Fruit fly (Drosophila melanogaster) S2 (cell line): ENCODE results near the gene CtsL4.

ENCODE experiments used
- CG8478 ChIP-seq: fragments of >200 bp; optimal IDR thresholded peaks from 2 replicates; lab custom pipeline; 2018
- CTCF ChIP-seq, 2 experiments: fragments of >200 bp; optimal IDR thresholded peaks; 2 replicates each; lab custom pipeline; 2018

CtsL4 gene

DNA sequence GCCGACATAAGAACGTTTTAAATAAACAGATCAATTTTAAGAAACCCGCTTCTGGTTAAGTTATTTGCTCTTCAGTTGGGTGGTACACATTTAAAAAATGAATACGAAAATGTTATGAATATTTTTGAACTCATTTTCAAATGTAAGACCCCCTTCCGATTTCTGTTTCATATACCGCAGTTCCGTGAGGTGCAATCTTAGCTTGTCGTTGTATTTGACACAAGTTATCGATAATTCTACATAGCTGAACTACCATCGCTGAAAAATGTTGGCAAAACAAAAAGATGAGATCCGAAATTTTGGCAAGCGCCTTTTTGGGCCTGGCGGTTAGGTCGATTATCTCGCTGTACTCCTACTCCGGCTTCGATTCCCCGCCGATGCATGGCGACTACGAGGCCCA is 23.5 kb upstream of the CtsL4 start, which contains the start of gene gny:
TSS of gene gny (plus strand) at position 239 of the 400 bp plus-strand sequence.
- TF ChIP-seq CG8478 (lab: Kevin White, UChicago) (no peak), CTCF (optimal IDR thresholded peaks at IDR 0.05; lab: Kevin White, UChicago) (peak; percentile 12 to 32)

DNA sequence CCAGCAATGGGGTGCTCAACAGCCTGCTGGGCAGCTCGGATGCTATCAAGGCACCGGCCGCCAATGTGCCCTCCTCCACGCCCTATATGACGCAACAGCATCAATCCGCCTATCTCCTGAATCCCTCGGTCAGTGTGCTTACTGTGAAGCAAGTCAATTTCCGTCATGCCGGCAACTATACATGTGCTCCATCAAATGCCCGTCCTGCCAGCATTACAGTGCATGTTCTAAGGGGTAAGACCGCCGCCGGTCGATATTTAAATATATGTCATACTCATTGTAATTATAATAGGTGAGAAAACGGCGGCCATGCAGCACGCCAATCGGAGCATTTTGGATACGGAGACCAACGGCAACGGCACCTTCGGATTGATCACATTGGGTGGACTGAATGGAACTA is 22.2 kb upstream of the CtsL4 start:
- TF ChIP-seq CTCF (optimal IDR thresholded peaks at IDR 0.05; lab: Kevin White, UChicago) (no peak), CG8478 (lab: Kevin White, UChicago) (no peak)

DNA sequence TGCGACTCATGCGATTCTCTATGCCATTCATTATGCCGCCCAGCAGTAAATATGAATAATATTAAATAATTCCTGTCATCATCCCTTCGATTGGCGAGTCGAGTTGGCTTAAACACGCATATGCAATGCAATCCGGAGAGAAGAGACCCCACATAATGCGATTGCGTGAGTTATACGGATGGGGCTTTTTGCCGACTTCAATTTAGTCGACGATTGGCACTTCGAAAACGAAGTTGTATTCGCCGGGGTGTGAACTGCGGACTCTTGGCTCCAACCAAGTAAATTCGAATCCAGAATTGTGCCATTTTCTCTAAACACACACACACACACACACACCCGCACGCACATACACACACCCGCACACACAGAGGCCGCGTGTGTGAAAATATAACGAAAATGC is 19.9 kb upstream of the CtsL4 start:
- TF ChIP-seq CTCF (optimal IDR thresholded peaks at IDR 0.05; lab: Kevin White, UChicago) (no peak), CG8478 (lab: Kevin White, UChicago) (no peak)

DNA sequence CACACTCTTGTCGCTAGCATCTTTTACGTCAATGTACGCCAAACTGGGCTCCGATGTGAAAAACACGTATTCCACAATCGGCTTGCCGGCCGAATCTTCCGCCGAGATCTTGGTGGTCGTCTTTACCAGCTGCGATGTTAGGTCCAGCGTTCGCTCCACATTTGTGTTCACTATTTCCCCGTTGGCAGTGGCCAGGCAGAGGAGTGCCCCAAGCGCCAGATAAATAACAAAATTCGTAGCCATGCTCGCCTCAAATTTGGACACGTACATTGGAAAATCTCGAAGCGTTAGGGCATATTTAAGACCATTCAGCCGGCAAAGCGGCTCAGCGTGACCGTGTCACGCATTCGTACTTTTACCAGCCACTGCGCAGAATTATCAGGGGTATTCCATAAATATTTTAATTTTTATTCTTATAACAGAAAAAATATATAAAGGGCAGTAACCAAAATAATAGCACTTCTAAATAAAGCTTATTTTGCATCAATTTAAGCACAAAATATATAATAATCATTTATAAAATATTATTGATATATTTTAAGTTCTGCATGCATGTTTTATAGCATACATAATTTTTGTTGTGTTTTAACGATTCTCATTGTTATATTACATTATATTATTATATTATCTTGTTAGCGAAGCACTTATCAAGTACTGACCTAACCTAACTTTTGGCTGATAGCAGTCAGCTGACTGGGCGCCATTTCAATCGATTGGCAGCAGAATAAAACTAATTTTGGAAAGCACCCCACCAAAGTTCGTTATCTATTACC is 19.3 kb upstream of the CtsL4 start, which contains the start of the genes CG33303 and dpr19:
TSS of gene CG33303 (minus strand) at position 294 of the 773 bp plus-strand sequence.
TSS of gene dpr19 (plus strand) at position 705 of the 773 bp plus-strand sequence.
- TF ChIP-seq CTCF (optimal IDR thresholded peaks at IDR 0.05; lab: Kevin White, UChicago) (no peak), CG8478 (lab: Kevin White, UChicago) (no peak)

DNA sequence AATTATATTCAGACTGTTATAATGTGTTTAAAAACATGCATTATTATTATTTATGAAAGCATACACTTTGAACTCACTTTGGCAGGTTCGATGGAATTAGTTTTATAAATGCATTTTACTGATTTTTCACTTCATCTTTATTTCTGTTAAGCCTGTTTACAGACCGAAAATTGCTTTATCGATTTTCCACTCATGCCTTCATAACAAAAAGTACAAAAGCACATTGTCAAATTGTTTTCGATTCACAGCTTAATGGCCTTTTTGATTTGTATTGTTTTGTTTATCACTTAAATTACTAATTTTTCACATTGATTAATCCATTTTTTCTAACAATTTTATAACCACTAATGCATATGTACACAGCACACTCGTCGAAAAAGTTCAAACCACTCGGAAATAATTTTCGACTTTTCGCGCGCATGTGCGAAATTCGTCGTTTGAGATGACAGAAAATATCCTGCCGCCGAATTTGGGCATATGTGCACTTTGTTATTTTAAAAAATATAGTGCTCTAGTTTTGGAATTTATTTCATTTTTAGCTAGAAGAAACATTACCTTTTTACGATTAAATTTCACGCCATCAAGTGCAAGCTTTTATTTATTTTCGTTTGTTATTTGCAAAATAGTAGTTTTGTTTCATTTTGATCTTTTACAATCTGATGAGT is 17.3 kb upstream of the CtsL4 start, which contains the start of gene rho-5:
TSS of gene rho-5 (minus strand) at position 296 of the 665 bp plus-strand sequence.
- TF ChIP-seq CTCF (optimal IDR thresholded peaks at IDR 0.05; lab: Kevin White, UChicago): no peak
- TF ChIP-seq CG8478 (lab: Kevin White, UChicago): no peak

DNA sequence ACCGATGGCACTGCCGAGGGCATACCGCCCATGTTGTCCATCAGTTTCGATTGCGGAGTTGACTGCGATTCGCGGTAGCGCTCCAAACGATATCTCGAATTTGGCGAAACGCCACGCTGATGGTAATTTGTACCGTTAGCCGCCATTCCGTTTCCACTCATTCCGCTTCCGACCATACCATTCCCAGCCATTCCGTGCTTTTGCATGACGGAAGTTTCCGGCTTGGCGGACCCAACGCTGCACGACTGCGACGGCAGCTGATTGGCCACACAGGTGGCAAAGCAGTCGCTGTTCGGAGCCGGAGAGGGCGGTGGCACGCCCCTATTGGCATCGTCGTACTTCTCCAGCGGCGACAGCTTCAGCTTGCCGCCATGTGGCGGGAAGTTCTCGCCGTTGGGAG is 15.9 kb upstream of the CtsL4 start:
- no peak for TF ChIP-seq CG8478 (lab: Kevin White, UChicago)
- TF ChIP-seq CTCF (optimal IDR thresholded peaks at IDR 0.05; lab: Kevin White, UChicago): no peak

DNA sequence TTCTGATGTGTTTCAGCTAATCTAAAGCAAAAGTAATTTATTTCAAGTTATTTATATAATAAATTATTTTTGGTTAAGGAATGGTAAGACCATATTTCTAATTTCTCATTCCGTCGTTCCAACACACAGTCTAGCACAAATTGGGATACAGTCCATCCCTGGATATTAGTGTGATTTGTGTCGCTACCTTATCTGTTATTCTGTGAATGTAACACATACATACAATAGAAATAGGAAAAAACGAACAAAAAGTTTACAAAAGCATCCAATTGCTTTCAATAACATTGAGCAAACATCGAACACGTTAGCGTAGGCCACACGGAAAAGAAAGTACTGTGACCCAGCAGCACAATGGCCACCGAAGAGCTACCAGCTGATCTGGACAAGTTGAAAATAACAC is 10.1 kb upstream of the CtsL4 start, which contains the start of gene CG5056:
TSS of gene CG5056 (plus strand) at position 168 of the 400 bp plus-strand sequence.
- TF ChIP-seq CG8478 (lab: Kevin White, UChicago): no peak
- TF ChIP-seq CTCF (optimal IDR thresholded peaks at IDR 0.05; lab: Kevin White, UChicago): no peak

DNA sequence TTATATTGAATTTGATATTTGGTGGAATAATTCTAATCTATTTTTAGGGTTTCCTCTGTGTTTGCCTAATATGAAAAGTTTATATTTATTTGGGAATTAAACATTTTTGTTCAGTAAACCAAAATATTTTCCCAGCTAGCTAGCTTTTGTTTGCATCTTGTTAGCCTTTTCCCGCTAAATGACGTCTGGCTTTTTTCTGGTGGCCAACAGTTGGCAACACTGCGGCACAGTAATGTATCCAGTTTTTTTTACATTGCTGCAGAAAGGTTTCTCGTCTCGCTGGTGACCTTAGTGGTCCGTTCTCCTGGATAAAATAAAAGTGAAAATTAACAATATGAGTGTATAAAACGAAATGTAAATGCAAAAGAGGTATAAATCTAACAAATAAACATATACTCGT is 7.8 kb upstream of the CtsL4 start, which contains the start of gene lft:
TSS of gene lft (plus strand) at position 243 of the 400 bp plus-strand sequence.
- TF ChIP-seq CTCF (optimal IDR thresholded peaks at IDR 0.05; lab: Kevin White, UChicago) (no peak), CG8478 (lab: Kevin White, UChicago) (no peak)

DNA sequence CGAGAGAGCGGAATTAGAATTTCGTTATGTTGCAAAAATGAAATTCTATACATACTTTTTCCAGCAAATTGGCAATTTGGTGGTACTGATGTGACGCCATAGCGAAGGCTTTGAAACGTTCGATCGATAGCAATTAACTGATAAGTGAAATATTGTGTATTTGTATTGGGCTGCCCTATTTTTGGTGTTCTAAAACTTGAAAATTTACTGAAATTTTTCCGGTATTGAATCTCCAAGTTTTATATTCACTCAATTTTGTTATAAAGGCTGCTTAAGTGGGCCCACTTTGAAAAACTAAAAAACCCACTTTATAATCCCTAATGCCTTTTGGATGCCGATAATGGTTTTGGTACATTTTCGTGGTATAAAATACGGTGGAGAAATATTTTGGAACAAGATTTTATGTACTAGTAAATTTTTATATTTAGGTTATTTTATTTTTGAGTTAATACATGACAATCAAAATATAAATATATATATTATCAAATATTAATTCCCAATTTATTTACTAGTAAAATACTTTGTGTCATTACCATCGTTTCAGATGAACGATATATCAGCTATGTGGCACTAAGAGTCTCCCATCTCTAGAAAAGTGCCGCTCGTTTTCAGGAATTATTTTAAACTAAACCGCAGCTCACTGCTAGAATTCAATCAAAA is 6.1 kb upstream of the CtsL4 start, which contains the start of the genes Cand1 and pim:
TSS of gene Cand1 (minus strand) at position 300 of the 660 bp plus-strand sequence.
TSS of gene pim (plus strand) at position 582 of the 660 bp plus-strand sequence.
- TF ChIP-seq CG8478 (lab: Kevin White, UChicago) (no peak), CTCF (optimal IDR thresholded peaks at IDR 0.05; lab: Kevin White, UChicago) (no peak)

DNA sequence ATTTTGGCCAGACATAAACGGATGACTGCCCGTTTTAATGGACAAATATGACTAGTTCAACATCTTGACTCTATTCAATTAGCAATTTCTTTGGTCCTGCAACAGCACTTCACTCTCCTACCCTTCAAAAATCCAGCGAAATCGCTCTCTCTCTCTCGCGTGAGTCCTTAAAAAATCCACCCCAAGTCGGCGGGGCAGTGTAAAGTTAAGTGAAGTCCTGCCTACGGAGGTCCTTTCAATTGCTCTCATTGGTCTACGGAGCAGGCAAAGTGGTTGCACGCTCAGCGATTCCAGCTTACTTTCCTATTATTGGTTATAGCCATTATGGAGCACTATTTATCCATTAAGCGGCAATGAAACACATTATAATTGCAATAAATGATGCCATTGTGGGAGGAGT is 2.5 kb downstream of the CtsL4 start, which contains the start of gene CG34367:
TSS of gene CG34367 (minus strand) at position 35 of the 400 bp plus-strand sequence.
- TF ChIP-seq CTCF (optimal IDR thresholded peaks at IDR 0.05; lab: Kevin White, UChicago): no peak
- TF ChIP-seq CG8478 (lab: Kevin White, UChicago): no peak

DNA sequence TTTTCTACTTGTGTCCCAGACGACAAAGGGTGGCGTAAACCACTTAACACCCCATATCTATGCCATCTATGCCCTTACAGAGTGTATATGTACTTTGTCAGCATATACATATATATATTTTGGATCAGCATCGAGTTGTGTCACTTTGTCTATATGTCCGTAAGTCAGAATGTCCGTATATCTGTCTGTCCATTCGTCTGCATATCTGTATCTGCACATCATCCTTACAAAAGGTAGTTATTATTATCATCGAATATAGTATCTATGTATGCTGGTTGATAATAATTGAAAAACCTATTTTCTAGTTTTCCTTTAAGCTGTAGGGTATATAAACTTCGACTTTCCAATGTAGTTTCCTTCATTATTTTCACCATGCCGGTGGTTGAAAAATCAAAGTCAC is 5.3 kb downstream of the CtsL4 start:
- no peak for TF ChIP-seq CTCF (optimal IDR thresholded peaks at IDR 0.05; lab: Kevin White, UChicago)
- TF ChIP-seq CG8478 (lab: Kevin White, UChicago): no peak

DNA sequence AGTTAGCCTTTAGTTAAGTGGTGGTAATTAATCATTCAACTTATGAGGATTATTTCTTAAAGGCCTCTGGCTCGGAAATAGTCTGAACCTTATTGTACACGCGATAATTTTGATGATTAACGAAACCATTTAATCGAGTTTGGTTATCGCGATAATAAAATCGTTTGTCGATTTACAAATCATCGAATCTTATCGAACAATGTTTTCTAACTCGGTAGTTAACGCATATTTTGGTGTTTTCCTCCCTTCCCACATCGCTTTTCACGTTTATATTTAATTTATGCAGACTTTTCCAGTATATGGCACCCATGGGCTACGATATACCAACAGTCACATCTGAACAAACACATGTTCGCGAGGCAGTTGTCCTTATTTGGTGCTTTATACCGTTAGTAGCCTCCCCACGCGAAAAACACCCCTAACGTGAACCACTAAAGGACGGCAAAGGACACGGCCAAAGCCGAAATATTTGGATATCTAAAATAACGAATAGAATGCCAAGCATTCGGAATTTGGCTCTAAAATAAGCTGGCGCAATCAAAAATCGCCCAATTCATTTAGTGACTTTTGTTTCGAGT is 12.3 kb downstream of the CtsL4 start, which contains the start of gene Frmd5:
TSS of gene Frmd5 (plus strand) at position 414 of the 578 bp plus-strand sequence.
- TF ChIP-seq CTCF (optimal IDR thresholded peaks at IDR 0.05; lab: Kevin White, UChicago) (no peak), CG8478 (lab: Kevin White, UChicago) (no peak)

DNA sequence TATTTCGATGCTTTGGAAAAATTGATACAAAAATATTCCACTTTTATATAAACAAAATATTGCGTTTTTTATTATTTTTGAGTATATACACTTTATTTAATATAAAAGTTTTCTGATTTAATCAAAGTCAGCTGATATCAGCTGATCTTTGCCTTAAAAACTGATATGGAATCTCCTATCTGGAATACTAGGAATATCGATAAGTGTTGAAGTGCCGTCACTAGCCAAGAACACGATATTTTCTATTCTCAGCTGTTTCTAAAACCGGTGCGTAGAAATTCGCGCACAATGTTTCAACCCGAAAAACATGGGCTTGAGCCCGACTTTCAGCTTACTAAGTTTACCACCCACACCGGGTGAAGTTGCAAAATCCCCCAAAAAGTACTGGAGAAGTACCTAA is 13.9 kb downstream of the CtsL4 start, which contains the start of gene Sps2:
TSS of gene Sps2 (plus strand) at position 124 of the 400 bp plus-strand sequence.
- TF ChIP-seq CG8478 (lab: Kevin White, UChicago) (no peak), CTCF (optimal IDR thresholded peaks at IDR 0.05; lab: Kevin White, UChicago) (no peak)

DNA sequence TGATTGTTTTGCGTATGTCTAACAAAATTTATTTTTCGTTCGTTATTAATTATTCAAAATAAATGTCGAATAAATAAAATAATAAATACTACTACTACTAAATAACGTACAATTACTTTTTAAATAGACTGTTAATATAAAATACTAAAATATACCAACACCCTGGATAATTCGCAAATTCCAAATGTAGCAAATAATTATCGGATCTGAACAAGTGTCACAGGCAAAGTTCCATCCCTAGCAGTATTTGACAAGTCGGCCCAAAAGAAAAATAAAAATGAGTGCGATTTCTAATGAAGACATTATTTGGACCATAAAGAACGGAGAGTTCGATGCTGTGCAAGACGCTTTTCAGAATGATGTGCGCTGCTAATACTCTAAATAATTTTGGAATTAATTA is 15.0 kb downstream of the CtsL4 start, which contains the start of gene CG31715:
TSS of gene CG31715 (plus strand) at position 212 of the 400 bp plus-strand sequence.
- no peak for TF ChIP-seq CTCF (optimal IDR thresholded peaks at IDR 0.05; lab: Kevin White, UChicago)
- TF ChIP-seq CG8478 (lab: Kevin White, UChicago): no peak
